Worm (Caenorhabditis elegans) whole organism, L2 larva: ENCODE data around the gene rha-2.
A peak's percentile ranks its signal among the peaks of the same experiment; 100 is the strongest.

Experiments used
- C34F6.9 ChIP-seq: fragments of 150-350 bp; optimal IDR thresholded peaks from 2 replicates; lab custom pipeline; 2014; ENCODE audit warnings: missing biosample characterization, missing genetic modification characterization
- F13H6.1 ChIP-seq: sonication (generic microtip); optimal IDR thresholded peaks from 2 replicates; lab custom pipeline; 2016; ENCODE audit warnings: missing genetic modification characterization, missing compliant biosample characterization
- R02D3.7 ChIP-seq: fragments of 150-350 bp; optimal IDR thresholded peaks from 2 replicates; lab custom pipeline; 2014; ENCODE audit warnings: missing biosample characterization, missing genetic modification characterization
- Y55F3AM.14 ChIP-seq: fragments of 200-800 bp; sonication (Bioruptor generic); optimal IDR thresholded peaks from 2 replicates; lab custom pipeline; 2018; ENCODE audit warnings: mild to moderate bottlenecking, missing genetic modification characterization, missing compliant biosample characterization
- ZK546.5 ChIP-seq: sonication (generic microtip); optimal IDR thresholded peaks from 2 replicates; lab custom pipeline; 2017; ENCODE audit warnings: missing biosample characterization, missing genetic modification characterization
- alr-1 ChIP-seq: fragments of 150-350 bp; optimal IDR thresholded peaks from 2 replicates; lab custom pipeline; 2014; ENCODE audit warnings: missing biosample characterization, missing genetic modification characterization
- ama-1 ChIP-seq: fragments of 150-350 bp; optimal IDR thresholded peaks from 2 replicates; lab custom pipeline; 2018; ENCODE audit warnings: inconsistent platforms
- blmp-1 ChIP-seq: sonication (generic microtip); optimal IDR thresholded peaks from 2 replicates; lab custom pipeline; 2017; ENCODE audit warnings: missing genetic modification characterization, mild to moderate bottlenecking, missing compliant biosample characterization, antibody characterized with exemption, moderate library complexity; ENCODE audit not compliant: insufficient read depth
- ceh-16 ChIP-seq: fragments of 150-350 bp; optimal IDR thresholded peaks from 2 replicates; lab custom pipeline; 2014; ENCODE audit warnings: missing biosample characterization, missing genetic modification characterization
- ceh-82 ChIP-seq: fragments of 150-350 bp; optimal IDR thresholded peaks from 2 replicates; lab custom pipeline; 2014; ENCODE audit warnings: missing biosample characterization, missing genetic modification characterization
- crh-2 ChIP-seq: sonication (generic microtip); optimal IDR thresholded peaks from 2 replicates; lab custom pipeline; 2017; ENCODE audit warnings: missing biosample characterization, missing genetic modification characterization
- dmd-4 ChIP-seq: sonication (generic microtip); optimal IDR thresholded peaks from 2 replicates; lab custom pipeline; 2017; ENCODE audit warnings: missing biosample characterization, missing genetic modification characterization
- egl-27 ChIP-seq: sonication (generic microtip); optimal IDR thresholded peaks from 3 replicates; lab custom pipeline; 2017; ENCODE audit warnings: missing biosample characterization, missing genetic modification reagents, missing genetic modification characterization
- elt-1 ChIP-seq: fragments of 150-350 bp; optimal IDR thresholded peaks from 2 replicates; lab custom pipeline; 2014; ENCODE audit warnings: missing biosample characterization, missing genetic modification characterization
- fos-1 ChIP-seq: fragments of 150-350 bp; optimal IDR thresholded peaks from 2 replicates; lab custom pipeline; 2014; ENCODE audit warnings: missing biosample characterization, missing genetic modification characterization
- gmeb-1 ChIP-seq: fragments of 150-350 bp; optimal IDR thresholded peaks from 2 replicates; lab custom pipeline; 2014; ENCODE audit warnings: missing biosample characterization, missing genetic modification characterization
- lin-13 ChIP-seq: fragments of 150-350 bp; optimal IDR thresholded peaks from 2 replicates; lab custom pipeline; 2014; ENCODE audit warnings: missing biosample characterization, missing genetic modification reagents, missing genetic modification characterization
- lin-39 ChIP-seq: fragments of 150-350 bp; optimal IDR thresholded peaks from 2 replicates; lab custom pipeline; 2014; ENCODE audit warnings: missing biosample characterization, missing genetic modification reagents, missing genetic modification characterization
- lsy-2 ChIP-seq, 2 experiments: fragments of 150-350 bp in 1 of 2; sonication (generic microtip) in 1 of 2; optimal IDR thresholded peaks; 2 replicates each; lab custom pipeline; 2014 to 2017; ENCODE audit warnings: missing biosample characterization in 2 of 2, missing genetic modification characterization in 2 of 2
- mab-5 ChIP-seq: fragments of 150-350 bp; optimal IDR thresholded peaks from 2 replicates; lab custom pipeline; 2014; ENCODE audit warnings: missing biosample characterization, missing genetic modification characterization
- mbf-1 ChIP-seq: sonication (generic microtip); optimal IDR thresholded peaks from 2 replicates; lab custom pipeline; 2017; ENCODE audit warnings: missing biosample characterization, missing genetic modification characterization
- mdl-1 ChIP-seq, 2 experiments: fragments of 150-350 bp in 1 of 2; sonication (generic microtip) in 1 of 2; optimal IDR thresholded peaks; 2 replicates each; lab custom pipeline; 2017; ENCODE audit warnings: missing biosample characterization in 2 of 2, missing genetic modification characterization in 2 of 2
- nhr-10 ChIP-seq: sonication (generic microtip); optimal IDR thresholded peaks from 2 replicates; lab custom pipeline; 2017; ENCODE audit warnings: missing biosample characterization, missing genetic modification characterization
- nhr-11 ChIP-seq: fragments of 150-350 bp; optimal IDR thresholded peaks from 2 replicates; lab custom pipeline; 2014; ENCODE audit warnings: missing biosample characterization, missing genetic modification characterization
- nhr-12 ChIP-seq: fragments of 150-350 bp; optimal IDR thresholded peaks from 2 replicates; lab custom pipeline; 2014; ENCODE audit warnings: missing biosample characterization, missing genetic modification characterization
- nhr-129 ChIP-seq: fragments of 150-350 bp; optimal IDR thresholded peaks from 2 replicates; lab custom pipeline; 2014; ENCODE audit warnings: missing biosample characterization, missing genetic modification characterization
- nhr-21 ChIP-seq: fragments of 150-350 bp; optimal IDR thresholded peaks from 2 replicates; lab custom pipeline; 2014; ENCODE audit warnings: missing biosample characterization, missing genetic modification characterization
- nhr-23 ChIP-seq: fragments of 150-350 bp; optimal IDR thresholded peaks from 2 replicates; lab custom pipeline; 2014; ENCODE audit warnings: missing biosample characterization, missing genetic modification reagents, missing genetic modification characterization
- nhr-237 ChIP-seq: fragments of 150-350 bp; optimal IDR thresholded peaks from 2 replicates; lab custom pipeline; 2014; ENCODE audit warnings: missing biosample characterization, missing genetic modification characterization
- nhr-25 ChIP-seq: fragments of 150-350 bp; sonication (generic microtip); optimal IDR thresholded peaks from 3 replicates; lab custom pipeline; 2014; ENCODE audit warnings: missing biosample characterization, missing genetic modification characterization
- nhr-6 ChIP-seq: fragments of 150-350 bp; optimal IDR thresholded peaks from 2 replicates; lab custom pipeline; 2014; ENCODE audit warnings: missing biosample characterization, missing genetic modification characterization
- nhr-77 ChIP-seq: fragments of 150-350 bp; optimal IDR thresholded peaks from 2 replicates; lab custom pipeline; 2014; ENCODE audit warnings: missing biosample characterization, missing genetic modification characterization
- peb-1 ChIP-seq: fragments of 150-350 bp; optimal IDR thresholded peaks from 2 replicates; lab custom pipeline; 2014; ENCODE audit warnings: missing biosample characterization, missing genetic modification characterization
- sem-4 ChIP-seq: fragments of 150-350 bp; optimal IDR thresholded peaks from 2 replicates; lab custom pipeline; 2014; ENCODE audit warnings: missing biosample characterization, missing genetic modification reagents, missing genetic modification characterization
- skn-1 ChIP-seq: sonication (generic microtip); optimal IDR thresholded peaks from 2 replicates; lab custom pipeline; 2017; ENCODE audit warnings: missing biosample characterization, missing genetic modification characterization
- sma-3 ChIP-seq: sonication (generic microtip); optimal IDR thresholded peaks from 2 replicates; lab custom pipeline; 2016; ENCODE audit warnings: missing genetic modification reagents, missing genetic modification characterization, missing compliant biosample characterization
- sma-9 ChIP-seq, 2 experiments: fragments of 150-350 bp in 1 of 2; sonication (generic microtip) in 1 of 2; optimal IDR thresholded peaks; 2 replicates each; lab custom pipeline; 2014 to 2016; ENCODE audit warnings: missing genetic modification characterization in 2 of 2, mild to moderate bottlenecking in 1 of 2, missing biosample characterization in 1 of 2, missing compliant biosample characterization in 1 of 2, missing genetic modification reagents in 1 of 2, moderate library complexity in 1 of 2
- snpc-4 ChIP-seq: fragments of 150-350 bp; optimal IDR thresholded peaks from 2 replicates; lab custom pipeline; 2014; ENCODE audit warnings: missing biosample characterization, missing genetic modification characterization
- unc-39 ChIP-seq: fragments of 150-350 bp; optimal IDR thresholded peaks from 2 replicates; lab custom pipeline; 2014; ENCODE audit warnings: missing biosample characterization, missing genetic modification characterization
- unc-55 ChIP-seq: fragments of 150-350 bp; sonication (generic microtip); optimal IDR thresholded peaks from 3 replicates; lab custom pipeline; 2014; ENCODE audit warnings: missing biosample characterization, missing genetic modification reagents, missing genetic modification characterization
- zag-1 ChIP-seq: fragments of 150-350 bp; optimal IDR thresholded peaks from 2 replicates; lab custom pipeline; 2014; ENCODE audit warnings: missing biosample characterization, missing genetic modification characterization
- ztf-4 ChIP-seq: fragments of 150-350 bp; optimal IDR thresholded peaks from 2 replicates; lab custom pipeline; 2014; ENCODE audit warnings: missing biosample characterization, missing genetic modification characterization

The rha-2 gene

DNA sequence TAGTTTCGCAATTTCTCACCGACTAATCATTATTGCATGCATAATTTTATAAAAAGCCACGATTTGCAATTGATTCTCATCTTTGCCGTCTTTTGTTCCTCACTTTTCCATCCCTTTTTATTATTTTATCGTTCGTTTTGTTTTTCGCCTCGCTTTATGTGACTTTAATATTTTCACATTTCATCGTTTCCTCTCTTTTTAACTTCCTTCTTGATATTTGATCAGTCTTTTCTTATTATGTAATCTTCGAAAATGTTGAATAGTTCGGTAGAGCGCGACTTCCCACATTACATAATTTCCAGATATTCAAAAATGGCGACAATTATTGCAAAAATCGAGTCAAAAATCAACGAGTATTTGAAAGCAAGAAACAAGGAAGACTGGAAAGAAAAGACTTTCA, 8.8 kb downstream of the rha-2 start, which contains the start of gene C06E1.1:
Gene C06E1.1, plus strand, starts transcription at position 301 of the 400 bp plus-strand sequence.
- TF ChIP-seq skn-1 (tag; lab: Kevin White, UChicago) (no peak), unc-55 (GFP tag; lab: Kevin White, UChicago) (no peak), nhr-77 (tag; lab: Kevin White, UChicago) (no peak), ceh-16 (tag; lab: Kevin White, UChicago) (no peak), zag-1 (tag; lab: Kevin White, UChicago) (no peak), nhr-23 (tag; lab: Kevin White, UChicago) (no peak), mbf-1 (tag; lab: Kevin White, UChicago) (no peak), lin-39 (no peak), Y55F3AM.14 (no peak), lin-13 (GFP tag; lab: Kevin White, UChicago) (no peak), blmp-1 (tag; lab: Kevin White, UChicago) (no peak), fos-1 (tag; lab: Kevin White, UChicago) (no peak)

- TF ChIP-seq nhr-77 (tag; lab: Kevin White, UChicago) (no peak), egl-27 (tag; lab: Kevin White, UChicago) (no peak), nhr-12 (tag; lab: Kevin White, UChicago) (no peak), sem-4 (tag; lab: Kevin White, UChicago) (no peak), nhr-237 (tag; lab: Kevin White, UChicago) (no peak), nhr-21 (tag; lab: Kevin White, UChicago) (no peak), nhr-23 (tag; lab: Kevin White, UChicago) (no peak), dmd-4 (tag; lab: Kevin White, UChicago) (no peak), blmp-1 (tag; lab: Kevin White, UChicago) (no peak), ama-1 (lab: Kevin White, UChicago) (no peak)
These were observed 12.2 kb downstream of the rha-2 start for ce11 chrIII:8602148-8602547.

DNA sequence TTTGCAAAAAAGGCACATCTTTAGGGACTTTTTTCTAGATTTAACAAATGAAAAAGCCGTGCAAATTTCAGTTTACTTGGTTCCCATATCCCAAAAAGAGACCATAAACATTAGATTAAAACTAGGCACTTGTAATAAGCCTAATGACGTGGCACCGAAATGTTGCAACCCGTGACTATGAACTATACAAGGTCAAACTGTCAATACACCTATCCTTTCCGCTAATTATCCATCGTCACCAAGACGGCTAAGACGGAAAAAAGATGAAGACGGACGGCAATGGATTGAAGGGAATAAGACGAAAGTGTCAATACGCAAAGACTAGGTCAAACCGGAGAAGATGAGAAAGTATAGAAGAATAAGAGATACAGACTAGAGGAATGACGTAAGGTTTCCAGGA, 15.4 kb downstream of the rha-2 start:
- TF ChIP-seq ceh-82 (tag; lab: Kevin White, UChicago) (no peak), ZK546.5 (tag; lab: Kevin White, UChicago) (no peak), nhr-25 (tag; lab: Kevin White, UChicago) (peak; percentile 15), ztf-4 (tag; lab: Kevin White, UChicago) (no peak), C34F6.9 (tag; lab: Kevin White, UChicago) (no peak), nhr-10 (tag; lab: Kevin White, UChicago) (no peak), unc-39 (tag; lab: Kevin White, UChicago) (no peak), ceh-16 (tag; lab: Kevin White, UChicago) (no peak), nhr-129 (tag; lab: Kevin White, UChicago) (peak; percentile 34), sma-3 (GFP tag; lab: Kevin White, UChicago) (peak; percentile 4), alr-1 (tag; lab: Kevin White, UChicago) (no peak), nhr-21 (tag; lab: Kevin White, UChicago) (peak; percentile 27), nhr-6 (no peak), elt-1 (tag; lab: Kevin White, UChicago) (no peak), fos-1 (tag; lab: Kevin White, UChicago) (no peak), dmd-4 (tag; lab: Kevin White, UChicago) (no peak), gmeb-1 (tag; lab: Kevin White, UChicago) (no peak), crh-2 (peak; percentile 55), peb-1 (no peak), R02D3.7 (tag; lab: Kevin White, UChicago) (no peak), mdl-1 (tag; optimal IDR thresholded peaks at IDR 0.05; lab: Kevin White, UChicago) (no peak), nhr-12 (tag; lab: Kevin White, UChicago) (no peak), egl-27 (tag; lab: Kevin White, UChicago) (peak; percentile 48), lsy-2 (tag; optimal IDR thresholded peaks at IDR 0.05; lab: Kevin White, UChicago) (no peak)

ce11 chrIII:8597770-8598169, 16.6 kb downstream of the rha-2 start, which contains the start of gene ztf-30:
Gene ztf-30 (minus strand): TSS chrIII:8597870.
- TF ChIP-seq lin-39 (no peak), lin-13 (GFP tag; lab: Kevin White, UChicago) (no peak), nhr-77 (tag; lab: Kevin White, UChicago) (no peak), fos-1 (tag; lab: Kevin White, UChicago) (no peak), nhr-237 (tag; lab: Kevin White, UChicago) (no peak), blmp-1 (tag; lab: Kevin White, UChicago) (no peak), snpc-4 (tag; lab: Kevin White, UChicago) (no peak), gmeb-1 (tag; lab: Kevin White, UChicago) (no peak), dmd-4 (tag; lab: Kevin White, UChicago) (no peak), peb-1 (no peak), mab-5 (tag; lab: Kevin White, UChicago) (no peak), R02D3.7 (tag; lab: Kevin White, UChicago) (no peak), nhr-6 (no peak), F13H6.1 (tag; lab: Kevin White, UChicago) (no peak), sma-9 (GFP tag; optimal IDR thresholded peaks at IDR 0.05; lab: Kevin White, UChicago) (no peak), sma-9 (tag; optimal IDR thresholded peaks at IDR 0.05; lab: Kevin White, UChicago) (no peak), nhr-11 (tag; lab: Kevin White, UChicago) (no peak), elt-1 (tag; lab: Kevin White, UChicago) (no peak), mbf-1 (tag; lab: Kevin White, UChicago) (no peak)
